Worm (Caenorhabditis elegans): ENCODE results near the gene srx-128.
A peak's percentile ranks its signal among the peaks of the same experiment; 100 is the strongest.

srx-128 gene

ce11 chrV:13868886-13869285 lies 31.6 kb downstream of the srx-128 start:
- TF ChIP-seq B0310.2 (tag; optimal IDR thresholded peaks at IDR 0.05) (peak; percentile 10), hmbx-1 (tag; optimal IDR thresholded peaks at IDR 0.05) (peak; percentile 30)

ce11 chrV:13869551-13869950 lies 32.3 kb downstream of the srx-128 start:
- TF ChIP-seq tbx-11 (GFP tag; IDR thresholded peaks at IDR 0.05) (no peak), flt-1 (GFP tag; IDR thresholded peaks at IDR 0.05) (no peak), pes-1 (GFP tag; IDR thresholded peaks at IDR 0.05) (no peak), ceh-13 (GFP tag; optimal IDR thresholded peaks at IDR 0.05) (no peak), ama-1 (optimal IDR thresholded peaks at IDR 0.05) (no peak), ets-7 (tag; optimal IDR thresholded peaks at IDR 0.05) (no peak), hnd-1 (tag; optimal IDR thresholded peaks at IDR 0.05) (no peak), B0310.2 (tag; optimal IDR thresholded peaks at IDR 0.05) (no peak), scrt-1 (GFP tag; IDR thresholded peaks at IDR 0.05) (no peak), aly-1 (tag; optimal IDR thresholded peaks at IDR 0.05) (no peak), F13C5.2 (tag; optimal IDR thresholded peaks at IDR 0.05) (no peak), sea-1 (GFP tag; conservative IDR thresholded peaks at IDR 0.05) (no peak), ceh-36 (tag; optimal IDR thresholded peaks at IDR 0.05) (no peak)

ce11 chrV:13872895-13873294 lies 35.6 kb downstream of the srx-128 start, which contains the start of gene cpt-5:
TSS of gene cpt-5 (plus strand) at chrV:13873195.
- TF ChIP-seq ceh-36 (tag; optimal IDR thresholded peaks at IDR 0.05) (no peak), pes-1 (GFP tag; IDR thresholded peaks at IDR 0.05) (no peak), B0310.2 (tag; optimal IDR thresholded peaks at IDR 0.05) (no peak), hnd-1 (tag; optimal IDR thresholded peaks at IDR 0.05) (no peak), scrt-1 (GFP tag; IDR thresholded peaks at IDR 0.05) (no peak), flt-1 (GFP tag; IDR thresholded peaks at IDR 0.05) (no peak), ama-1 (optimal IDR thresholded peaks at IDR 0.05) (no peak), tra-4 (tag; optimal IDR thresholded peaks at IDR 0.05) (no peak), tbx-37 (GFP tag; conservative IDR thresholded peaks at IDR 0.05) (no peak), hmbx-1 (tag; optimal IDR thresholded peaks at IDR 0.05) (no peak), aly-1 (tag; optimal IDR thresholded peaks at IDR 0.05) (no peak), F13C5.2 (tag; optimal IDR thresholded peaks at IDR 0.05) (no peak), ets-7 (tag; optimal IDR thresholded peaks at IDR 0.05) (no peak), ceh-13 (GFP tag; optimal IDR thresholded peaks at IDR 0.05) (no peak), hmg-4 (GFP tag; optimal IDR thresholded peaks at IDR 0.05) (no peak), sea-1 (GFP tag; conservative IDR thresholded peaks at IDR 0.05) (no peak), tbx-11 (GFP tag; IDR thresholded peaks at IDR 0.05) (no peak)

- TF ChIP-seq scrt-1 (GFP tag; IDR thresholded peaks at IDR 0.05): no peak
- no peak for TF ChIP-seq F13C5.2 (tag; optimal IDR thresholded peaks at IDR 0.05)
- TF ChIP-seq ceh-13 (GFP tag; optimal IDR thresholded peaks at IDR 0.05): no peak
- TF ChIP-seq aly-1 (tag; optimal IDR thresholded peaks at IDR 0.05): no peak
- TF ChIP-seq tra-4 (tag; optimal IDR thresholded peaks at IDR 0.05): no peak
- TF ChIP-seq hmbx-1 (tag; optimal IDR thresholded peaks at IDR 0.05): no peak
- no peak for TF ChIP-seq sea-1 (GFP tag; conservative IDR thresholded peaks at IDR 0.05)
- no peak for TF ChIP-seq tbx-37 (GFP tag; conservative IDR thresholded peaks at IDR 0.05)
- no peak for TF ChIP-seq ama-1 (optimal IDR thresholded peaks at IDR 0.05)
- no peak for TF ChIP-seq B0310.2 (tag; optimal IDR thresholded peaks at IDR 0.05)
- TF ChIP-seq ceh-36 (tag; optimal IDR thresholded peaks at IDR 0.05): no peak
- TF ChIP-seq flt-1 (GFP tag; IDR thresholded peaks at IDR 0.05): no peak
- no peak for TF ChIP-seq hmg-4 (GFP tag; optimal IDR thresholded peaks at IDR 0.05)
- TF ChIP-seq hnd-1 (tag; optimal IDR thresholded peaks at IDR 0.05): no peak
- TF ChIP-seq tbx-11 (GFP tag; IDR thresholded peaks at IDR 0.05): no peak
- no peak for TF ChIP-seq pes-1 (GFP tag; IDR thresholded peaks at IDR 0.05)
- no peak for TF ChIP-seq ets-7 (tag; optimal IDR thresholded peaks at IDR 0.05)
These were observed 36.0 kb downstream of the srx-128 start for ce11 chrV:13873323-13873722.

- TF ChIP-seq ama-1 (optimal IDR thresholded peaks at IDR 0.05) (no peak), ets-7 (tag; optimal IDR thresholded peaks at IDR 0.05) (no peak), hnd-1 (tag; optimal IDR thresholded peaks at IDR 0.05) (no peak), flt-1 (GFP tag; IDR thresholded peaks at IDR 0.05) (no peak), hmbx-1 (tag; optimal IDR thresholded peaks at IDR 0.05) (no peak), pes-1 (GFP tag; IDR thresholded peaks at IDR 0.05) (no peak), F13C5.2 (tag; optimal IDR thresholded peaks at IDR 0.05) (no peak), scrt-1 (GFP tag; IDR thresholded peaks at IDR 0.05) (no peak), B0310.2 (tag; optimal IDR thresholded peaks at IDR 0.05) (no peak), tra-4 (tag; optimal IDR thresholded peaks at IDR 0.05) (no peak), aly-1 (tag; optimal IDR thresholded peaks at IDR 0.05) (no peak), hmg-4 (GFP tag; optimal IDR thresholded peaks at IDR 0.05) (no peak)
These were observed 39.3 kb downstream of the srx-128 start, which contains the start of gene T22G5.1 for ce11 chrV:13876529-13876928. TSS of gene T22G5.1 (plus strand) at chrV:13876829.

- TF ChIP-seq hmg-4 (GFP tag; optimal IDR thresholded peaks at IDR 0.05): no peak
- TF ChIP-seq tbx-11 (GFP tag; IDR thresholded peaks at IDR 0.05): no peak
- TF ChIP-seq hnd-1 (tag; optimal IDR thresholded peaks at IDR 0.05): no peak
- no peak for TF ChIP-seq pes-1 (GFP tag; IDR thresholded peaks at IDR 0.05)
These were observed 41.0 kb downstream of the srx-128 start for ce11 chrV:13878226-13878625.

- no peak for TF ChIP-seq tbx-37 (GFP tag; conservative IDR thresholded peaks at IDR 0.05)
- no peak for TF ChIP-seq B0310.2 (tag; optimal IDR thresholded peaks at IDR 0.05)
- TF ChIP-seq scrt-1 (GFP tag; IDR thresholded peaks at IDR 0.05): no peak
- no peak for TF ChIP-seq hmbx-1 (tag; optimal IDR thresholded peaks at IDR 0.05)
- TF ChIP-seq sea-1 (GFP tag; conservative IDR thresholded peaks at IDR 0.05): no peak
- TF ChIP-seq tra-4 (tag; optimal IDR thresholded peaks at IDR 0.05): no peak
- no peak for TF ChIP-seq pes-1 (GFP tag; IDR thresholded peaks at IDR 0.05)
- TF ChIP-seq tbx-11 (GFP tag; IDR thresholded peaks at IDR 0.05): no peak
- no peak for TF ChIP-seq hmg-4 (GFP tag; optimal IDR thresholded peaks at IDR 0.05)
- no peak for TF ChIP-seq aly-1 (tag; optimal IDR thresholded peaks at IDR 0.05)
- no peak for TF ChIP-seq flt-1 (GFP tag; IDR thresholded peaks at IDR 0.05)
- TF ChIP-seq ama-1 (optimal IDR thresholded peaks at IDR 0.05): no peak
- no peak for TF ChIP-seq ceh-36 (tag; optimal IDR thresholded peaks at IDR 0.05)
- no peak for TF ChIP-seq hnd-1 (tag; optimal IDR thresholded peaks at IDR 0.05)
These were observed 42.0 kb downstream of the srx-128 start, which contains the start of gene lbp-7 for ce11 chrV:13879241-13879640. TSS of gene lbp-7 (plus strand) at chrV:13879552.

- TF ChIP-seq tbx-37 (GFP tag; conservative IDR thresholded peaks at IDR 0.05): no peak
- TF ChIP-seq ama-1 (optimal IDR thresholded peaks at IDR 0.05): no peak
- no peak for TF ChIP-seq hnd-1 (tag; optimal IDR thresholded peaks at IDR 0.05)
- no peak for TF ChIP-seq ceh-36 (tag; optimal IDR thresholded peaks at IDR 0.05)
- no peak for TF ChIP-seq tra-4 (tag; optimal IDR thresholded peaks at IDR 0.05)
- no peak for TF ChIP-seq ceh-13 (GFP tag; optimal IDR thresholded peaks at IDR 0.05)
- TF ChIP-seq scrt-1 (GFP tag; IDR thresholded peaks at IDR 0.05): no peak
- TF ChIP-seq F13C5.2 (tag; optimal IDR thresholded peaks at IDR 0.05): no peak
- no peak for TF ChIP-seq hmg-4 (GFP tag; optimal IDR thresholded peaks at IDR 0.05)
- TF ChIP-seq pes-1 (GFP tag; IDR thresholded peaks at IDR 0.05): no peak
- TF ChIP-seq flt-1 (GFP tag; IDR thresholded peaks at IDR 0.05): no peak
These were observed 42.9 kb downstream of the srx-128 start for ce11 chrV:13880163-13880562.

Measured in whole organism, early embryonic.